Fruit fly (Drosophila melanogaster) whole organism, wandering third instar larva: Measurements from ENCODE around the gene gukh.

Source experiments
- Abd-B ChIP-seq: fragments of >200 bp; optimal IDR thresholded peaks from 2 replicates; lab custom pipeline; 2017; ENCODE audit warnings: missing biosample characterization, missing genetic modification characterization
- CG32264 ChIP-seq: fragments of 200-800 bp; sonication (Bioruptor generic); optimal IDR thresholded peaks from 2 replicates; lab custom pipeline; 2016; ENCODE audit warnings: missing biosample characterization, missing genetic modification characterization
- CG9705 ChIP-seq: fragments of 200-800 bp; sonication (Bioruptor generic); optimal IDR thresholded peaks from 2 replicates; lab custom pipeline; 2018; ENCODE audit warnings: missing biosample characterization, mild to moderate bottlenecking, missing genetic modification characterization
- CrebA ChIP-seq: fragments of 200-800 bp; sonication (Bioruptor generic); optimal IDR thresholded peaks from 2 replicates; lab custom pipeline; 2016; ENCODE audit warnings: missing biosample characterization, mild to moderate bottlenecking, missing genetic modification characterization, borderline replicate concordance
- Dfd ChIP-seq: fragments of >200 bp; optimal IDR thresholded peaks from 2 replicates; lab custom pipeline; 2017; ENCODE audit warnings: missing biosample characterization, missing genetic modification characterization
- Dif ChIP-seq: fragments of 200-275, 200-300 bp; sonication (Bioruptor generic); optimal IDR thresholded peaks from 2 replicates; lab custom pipeline; 2018; ENCODE audit warnings: missing biosample characterization, missing genetic modification characterization; ENCODE audit not compliant: partially characterized antibody
- GATAd ChIP-seq: sonication (Bioruptor generic); optimal IDR thresholded peaks from 2 replicates; lab custom pipeline; 2016; ENCODE audit warnings: missing biosample characterization, missing genetic modification characterization
- HLH106 ChIP-seq: fragments of 200-800 bp; optimal IDR thresholded peaks from 3 replicates; lab custom pipeline; 2019; ENCODE audit warnings: missing biosample characterization, mild to moderate bottlenecking, missing genetic modification characterization, moderate library complexity
- Hnf4 ChIP-seq: fragments of 200-800 bp; sonication (Bioruptor generic); optimal IDR thresholded peaks from 2 replicates; lab custom pipeline; 2016; ENCODE audit warnings: missing biosample characterization, mild to moderate bottlenecking, missing genetic modification characterization
- Hr78 ChIP-seq: fragments of >200 bp; optimal IDR thresholded peaks from 2 replicates; lab custom pipeline; 2017; ENCODE audit warnings: missing biosample characterization, missing genetic modification characterization
- Hr83 ChIP-seq: fragments of 200-300 bp; sonication (Bioruptor generic); optimal IDR thresholded peaks from 2 replicates; lab custom pipeline; 2016; ENCODE audit warnings: missing biosample characterization, mild to moderate bottlenecking, missing genetic modification characterization, moderate library complexity; ENCODE audit not compliant: poor library complexity, severe bottlenecking
- Jra ChIP-seq: sonication (Bioruptor generic); optimal IDR thresholded peaks from 2 replicates; lab custom pipeline; 2016; ENCODE audit warnings: missing biosample characterization, missing genetic modification characterization
- Mio ChIP-seq: sonication (Bioruptor generic); optimal IDR thresholded peaks from 2 replicates; lab custom pipeline; 2016; ENCODE audit warnings: missing biosample characterization, missing genetic modification characterization
- Myc ChIP-seq: fragments of >200 bp; optimal IDR thresholded peaks from 2 replicates; lab custom pipeline; 2017
- N ChIP-seq: fragments of >200 bp; optimal IDR thresholded peaks from 2 replicates; lab custom pipeline; 2018; ENCODE audit warnings: missing biosample characterization, missing external identifiers, missing genetic modification characterization
- OdsH ChIP-seq: fragments of 200-800 bp; sonication (Bioruptor generic); optimal IDR thresholded peaks from 2 replicates; lab custom pipeline; 2016; ENCODE audit warnings: missing biosample characterization, mild to moderate bottlenecking, missing genetic modification characterization
- Rel ChIP-seq, 2 experiments: fragments of 200-800 bp; sonication (Bioruptor generic) in 1 of 2; optimal IDR thresholded peaks; 2 replicates in 1 of 2; 3 replicates in 1 of 2; lab custom pipeline; 2016 to 2019; ENCODE audit warnings: mild to moderate bottlenecking in 2 of 2, missing biosample characterization in 2 of 2, missing genetic modification characterization in 2 of 2, moderate library complexity in 1 of 2
- Sp1 ChIP-seq: fragments of 200-800 bp; sonication (Bioruptor generic); optimal IDR thresholded peaks from 3 replicates; lab custom pipeline; 2019; ENCODE audit warnings: missing biosample characterization, mild to moderate bottlenecking, missing genetic modification characterization, moderate library complexity
- Vsx2 ChIP-seq: fragments of 200-300, 225-300 bp; sonication (Bioruptor generic); optimal IDR thresholded peaks from 2 replicates; lab custom pipeline; 2018; ENCODE audit warnings: missing biosample characterization, missing genetic modification characterization; ENCODE audit not compliant: partially characterized antibody
- br ChIP-seq: fragments of 200-800 bp; sonication (Bioruptor generic); optimal IDR thresholded peaks from 2 replicates; lab custom pipeline; 2016; ENCODE audit warnings: missing biosample characterization, missing genetic modification characterization
- brk ChIP-seq: fragments of 200-800 bp; sonication (Bioruptor generic); optimal IDR thresholded peaks from 2 replicates; lab custom pipeline; 2016; ENCODE audit warnings: missing biosample characterization, mild to moderate bottlenecking, missing genetic modification characterization
- dl ChIP-seq, 2 experiments: fragments of 175-275, 200-275 bp in 1 of 2; fragments of 200-275 bp in 1 of 2; sonication (Bioruptor generic); optimal IDR thresholded peaks; lab custom pipeline; 2018; ENCODE audit warnings: mild to moderate bottlenecking in 2 of 2, missing biosample characterization in 2 of 2, missing genetic modification characterization in 2 of 2, moderate library complexity in 2 of 2; ENCODE audit not compliant: partially characterized antibody in 2 of 2, insufficient read depth in 1 of 2
- dmrt93B ChIP-seq: fragments of 200-800 bp; sonication (Bioruptor generic); optimal IDR thresholded peaks from 2 replicates; lab custom pipeline; 2018; ENCODE audit warnings: missing biosample characterization, mild to moderate bottlenecking, missing genetic modification characterization
- dsf ChIP-seq: sonication (Bioruptor generic); optimal IDR thresholded peaks from 2 replicates; lab custom pipeline; 2016; ENCODE audit warnings: missing biosample characterization, missing genetic modification characterization, borderline replicate concordance
- ey ChIP-seq: fragments of 200-800 bp; sonication (Bioruptor generic); optimal IDR thresholded peaks from 2 replicates; lab custom pipeline; 2016; ENCODE audit warnings: missing biosample characterization, missing genetic modification characterization
- foxo ChIP-seq, 2 experiments: fragments of 200-800 bp; sonication (Bioruptor generic); optimal IDR thresholded peaks; 2 replicates in 1 of 2; 3 replicates in 1 of 2; lab custom pipeline; 2016 to 2017; ENCODE audit warnings: missing biosample characterization in 2 of 2, missing genetic modification characterization in 2 of 2
- fru ChIP-seq: fragments of 200-800 bp; sonication (Bioruptor generic); optimal IDR thresholded peaks from 3 replicates; lab custom pipeline; 2016; ENCODE audit warnings: missing biosample characterization, mild to moderate bottlenecking, missing genetic modification characterization
- h ChIP-seq: fragments of 200-800 bp; sonication (Bioruptor generic); optimal IDR thresholded peaks from 3 replicates; lab custom pipeline; 2016; ENCODE audit warnings: missing biosample characterization, mild to moderate bottlenecking, missing genetic modification characterization
- jim ChIP-seq: fragments of 175-275, 200-325 bp; sonication (Bioruptor generic); optimal IDR thresholded peaks from 2 replicates; lab custom pipeline; 2016; ENCODE audit warnings: missing biosample characterization, mild to moderate bottlenecking, missing genetic modification characterization
- lola ChIP-seq: fragments of >200 bp; optimal IDR thresholded peaks from 2 replicates; lab custom pipeline; 2017; ENCODE audit warnings: missing biosample characterization, missing genetic modification characterization
- pan ChIP-seq: fragments of >200 bp; optimal IDR thresholded peaks from 2 replicates; lab custom pipeline; 2017
- psq ChIP-seq: fragments of 200-800 bp; sonication (Bioruptor generic); optimal IDR thresholded peaks from 3 replicates; lab custom pipeline; 2017; ENCODE audit warnings: missing biosample characterization, mild to moderate bottlenecking, missing genetic modification characterization, moderate library complexity
- rgr ChIP-seq: fragments of 200-800 bp; sonication (Bioruptor generic); optimal IDR thresholded peaks from 3 replicates; lab custom pipeline; 2016; ENCODE audit warnings: missing biosample characterization, mild to moderate bottlenecking, missing genetic modification characterization
- sage ChIP-seq: fragments of 200-800 bp; sonication (Bioruptor generic); optimal IDR thresholded peaks from 2 replicates; lab custom pipeline; 2016; ENCODE audit warnings: missing biosample characterization, mild to moderate bottlenecking, missing genetic modification characterization
- sv ChIP-seq: fragments of 200-800 bp; sonication (Bioruptor generic); optimal IDR thresholded peaks from 3 replicates; lab custom pipeline; 2016; ENCODE audit warnings: missing biosample characterization, missing genetic modification characterization
- tai ChIP-seq: sonication (Bioruptor generic); optimal IDR thresholded peaks from 2 replicates; lab custom pipeline; 2016; ENCODE audit warnings: missing biosample characterization, missing genetic modification characterization
- usp ChIP-seq: fragments of >200 bp; optimal IDR thresholded peaks from 2 replicates; lab custom pipeline; 2017; ENCODE audit warnings: missing biosample characterization, missing genetic modification characterization
- woc ChIP-seq: sonication (Bioruptor generic); optimal IDR thresholded peaks from 2 replicates; lab custom pipeline; 2016; ENCODE audit warnings: missing biosample characterization, mild to moderate bottlenecking, missing genetic modification characterization

The gukh gene

DNA sequence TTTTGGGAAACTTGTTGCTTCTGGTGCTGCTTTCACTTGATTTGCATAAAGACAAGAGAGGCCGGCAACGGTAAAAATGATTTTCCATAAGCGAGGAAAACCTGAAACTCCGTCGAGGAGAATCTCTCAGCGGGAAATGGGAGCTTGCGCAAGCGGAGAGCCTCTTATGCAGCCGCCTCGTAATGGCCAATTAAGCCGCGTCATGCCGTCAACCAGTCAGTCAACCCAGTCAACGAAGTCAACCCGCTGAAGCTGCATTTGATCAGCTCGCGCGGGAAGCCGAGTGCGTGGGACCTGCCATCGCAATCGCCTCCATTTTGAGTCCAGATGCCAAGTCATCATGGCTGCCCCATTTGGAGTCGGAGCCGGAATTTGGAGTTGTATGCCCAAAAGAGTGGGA is 9.3 kb downstream of the gukh start:
- TF ChIP-seq Mio (GFP tag; lab: Kevin White, UChicago) (no peak), fru (GFP tag; lab: Kevin White, UChicago) (no peak), rgr (GFP tag; lab: Kevin White, UChicago) (no peak), Sp1 (no peak), woc (GFP tag; lab: Kevin White, UChicago) (no peak), Hr83 (GFP tag; lab: Kevin White, UChicago) (no peak), CrebA (no peak), HLH106 (tag; lab: Kevin White, UChicago) (no peak)
- TF ChIP-seq, all 38 proteins: peak for 0

DNA sequence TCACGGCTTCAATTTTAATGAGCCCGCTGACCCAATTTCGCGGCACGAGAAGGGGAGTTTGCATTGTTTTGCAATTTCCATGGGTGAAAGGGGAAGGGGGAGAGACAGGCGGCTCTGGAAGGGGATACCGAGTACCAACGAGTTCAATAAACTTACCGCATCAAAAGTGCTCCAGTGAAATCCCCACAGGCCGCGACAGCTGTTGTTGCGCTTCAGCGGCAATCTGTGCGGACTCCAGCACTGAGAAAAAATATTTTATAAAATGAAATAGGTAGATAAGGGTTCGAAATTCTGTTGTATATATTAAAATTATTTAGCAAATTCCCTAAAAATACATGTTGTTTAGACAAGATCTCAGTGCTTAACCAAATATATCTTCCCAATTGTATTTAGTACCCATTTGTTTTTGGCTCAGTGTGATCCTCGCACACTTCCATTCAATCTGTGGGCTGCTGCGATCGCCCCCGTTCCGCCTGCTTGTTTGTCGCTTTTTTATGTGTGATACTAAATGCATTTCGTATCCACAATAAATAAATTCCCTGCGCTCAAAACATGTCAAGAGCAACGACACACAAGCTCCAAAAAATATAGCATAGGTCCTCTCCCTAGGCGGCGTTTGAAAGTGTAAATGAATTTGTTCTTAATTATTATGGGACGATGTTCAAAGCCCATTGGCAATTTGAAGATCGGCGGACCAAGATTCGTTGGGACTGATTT is 11.9 kb downstream of the gukh start:
- TF ChIP-seq HLH106 (tag; lab: Kevin White, UChicago) (peak; percentile 80), fru (GFP tag; lab: Kevin White, UChicago) (peak; percentile 84), GATAd (GFP tag; lab: Kevin White, UChicago) (no peak), dl (GFP tag; optimal IDR thresholded peaks at IDR 0.05; lab: Kevin White, UChicago; ENCODE audit: insufficient read depth in 1 of 2, partially characterized antibody in 2 of 2) (no peak), Sp1 (peak; percentile 80), Hr83 (GFP tag; lab: Kevin White, UChicago) (no peak), woc (GFP tag; lab: Kevin White, UChicago) (peak; percentile 62), CG9705 (GFP tag; lab: Kevin White, UChicago) (no peak), Hnf4 (GFP tag; lab: Kevin White, UChicago) (peak; percentile 76), Hr78 (no peak), br (peak; percentile 82), ey (peak; percentile 81), sv (GFP tag; lab: Kevin White, UChicago) (peak; percentile 51), Dfd (GFP tag; lab: Kevin White, UChicago) (no peak), Abd-B (GFP tag; lab: Kevin White, UChicago) (no peak), foxo (GFP tag; optimal IDR thresholded peaks at IDR 0.05; lab: Kevin White, UChicago) (peak in 1 of 2 experiments; percentile 84), dmrt93B (peak; percentile 71), Rel (GFP tag; optimal IDR thresholded peaks at IDR 0.05; lab: Kevin White, UChicago) (peak; percentile 12), Rel (tag; optimal IDR thresholded peaks at IDR 0.05; lab: Kevin White, UChicago) (peak; percentile 73), Vsx2 (GFP tag; lab: Kevin White, UChicago) (no peak), sage (GFP tag; lab: Kevin White, UChicago) (peak; percentile 67), tai (GFP tag; lab: Kevin White, UChicago) (peak; percentile 52), lola (GFP tag; lab: Kevin White, UChicago) (no peak), psq (GFP tag; lab: Kevin White, UChicago) (peak; percentile 73), Mio (GFP tag; lab: Kevin White, UChicago) (no peak), dsf (GFP tag; lab: Kevin White, UChicago) (no peak), rgr (GFP tag; lab: Kevin White, UChicago) (peak; percentile 80), pan (lab: Kevin White, UChicago) (no peak), jim (GFP tag; lab: Kevin White, UChicago) (no peak), CG32264 (peak; percentile 54), brk (GFP tag; lab: Kevin White, UChicago) (peak; percentile 72), CrebA (no peak), Jra (GFP tag; lab: Kevin White, UChicago) (peak; percentile 50), OdsH (GFP tag; lab: Kevin White, UChicago) (peak; percentile 81), Myc (lab: Kevin White, UChicago) (no peak), usp (GFP tag; lab: Kevin White, UChicago) (no peak), N (GFP tag; lab: Kevin White, UChicago) (no peak), Dif (no peak), h (GFP tag; lab: Kevin White, UChicago) (peak; percentile 88)
